Worm (Caenorhabditis elegans) whole organism, young adult: Measurements from ENCODE around the gene nrf-6.

Source experiments
- B0019.2 ChIP-seq: fragments of 200-800 bp; sonication (Bioruptor generic); conservative IDR thresholded peaks from 2 replicates; pipeline ENCODE4 v1.3.6; 2022; ENCODE audit warnings: missing genetic modification reagents, missing genetic modification characterization, missing compliant biosample characterization
- B0035.1 ChIP-seq: sonication (generic microtip); optimal IDR thresholded peaks from 2 replicates; lab custom pipeline; 2016; ENCODE audit warnings: missing genetic modification characterization, mild to moderate bottlenecking, missing compliant biosample characterization, missing genotype, missing genetic modification reagents
- B0336.3 ChIP-seq: fragments of 200-800 bp; sonication (Bioruptor generic); IDR thresholded peaks from 2 replicates; pipeline ENCODE4 v1.3.6; 2022; ENCODE audit warnings: missing genetic modification characterization, missing compliant biosample characterization
- D2030.7 ChIP-seq: fragments of 200-800 bp; sonication (Bioruptor generic); IDR thresholded peaks from 2 replicates; pipeline ENCODE4 v1.3.6; 2022; ENCODE audit warnings: missing genetic modification reagents, missing genetic modification characterization, missing compliant biosample characterization
- F23B12.7 ChIP-seq: sonication (generic microtip); optimal IDR thresholded peaks from 2 replicates; lab custom pipeline; 2017; ENCODE audit warnings: missing genetic modification characterization, mild to moderate bottlenecking, missing compliant biosample characterization, antibody characterized with exemption, moderate library complexity; ENCODE audit not compliant: insufficient read depth
- F37B4.10 ChIP-seq: fragments of 200-800 bp; sonication (Bioruptor generic); IDR thresholded peaks from 2 replicates; pipeline ENCODE4 v1.3.6; 2022; ENCODE audit warnings: missing genetic modification characterization, missing compliant biosample characterization
- F55B11.4 ChIP-seq: sonication (generic microtip); optimal IDR thresholded peaks from 2 replicates; lab custom pipeline; 2016; ENCODE audit warnings: missing compliant biosample characterization, missing genetic modification characterization, borderline replicate concordance; ENCODE audit not compliant: insufficient read depth
- F57A8.1 ChIP-seq: fragments of 200-800 bp; sonication (Bioruptor generic); optimal IDR thresholded peaks from 2 replicates; lab custom pipeline; 2018; ENCODE audit warnings: mild to moderate bottlenecking, missing genetic modification characterization, moderate library complexity, missing compliant biosample characterization
- F57C9.4 ChIP-seq: sonication (generic microtip); optimal IDR thresholded peaks from 2 replicates; lab custom pipeline; 2017; ENCODE audit warnings: mild to moderate bottlenecking, missing genetic modification characterization, missing compliant biosample characterization
- T26A5.8 ChIP-seq: sonication (generic microtip); optimal IDR thresholded peaks from 2 replicates; lab custom pipeline; 2016; ENCODE audit warnings: missing genetic modification characterization, missing compliant biosample characterization
- Y53G8AR.9 ChIP-seq: fragments of 200-800 bp; sonication (Bioruptor generic); conservative IDR thresholded peaks from 2 replicates; pipeline ENCODE4 v1.3.6; 2022; ENCODE audit warnings: missing genetic modification reagents, missing genetic modification characterization, missing compliant biosample characterization
- Y56A3A.18 ChIP-seq: fragments of 200-800 bp; sonication (Bioruptor generic); IDR thresholded peaks from 2 replicates; pipeline ENCODE4 v1.3.6; 2022; ENCODE audit warnings: missing genetic modification reagents, missing genetic modification characterization, missing compliant biosample characterization
- Y95B8A.8 ChIP-seq: fragments of 200-800 bp; sonication (Bioruptor generic); IDR thresholded peaks from 2 replicates; pipeline ENCODE4 v1.3.6; 2022; ENCODE audit warnings: missing genetic modification reagents, missing genetic modification characterization, missing compliant biosample characterization
- ZK185.1 ChIP-seq: sonication (generic microtip); optimal IDR thresholded peaks from 2 replicates; lab custom pipeline; 2016; ENCODE audit warnings: mild to moderate bottlenecking, missing genetic modification characterization, missing compliant biosample characterization; ENCODE audit not compliant: poor library complexity, severe bottlenecking
- akir-1 ChIP-seq: fragments of 200-800 bp; sonication (Bioruptor generic); optimal IDR thresholded peaks from 2 replicates; lab custom pipeline; 2018; ENCODE audit warnings: mild to moderate bottlenecking, missing genetic modification characterization, moderate library complexity, missing compliant biosample characterization
- aptf-2 ChIP-seq: fragments of 200-800 bp; sonication (Bioruptor generic); conservative IDR thresholded peaks from 2 replicates; pipeline ENCODE4 v1.3.6; 2022; ENCODE audit warnings: missing genetic modification reagents, missing genetic modification characterization, missing compliant biosample characterization
- ceh-58 ChIP-seq: fragments of 200-800 bp; sonication (Bioruptor generic); IDR thresholded peaks from 2 replicates; pipeline ENCODE4 v1.3.6; 2022; ENCODE audit warnings: missing genetic modification characterization, missing compliant biosample characterization
- ceh-91 ChIP-seq: fragments of 200-800 bp; sonication (Bioruptor generic); IDR thresholded peaks from 2 replicates; pipeline ENCODE4 v1.3.6; 2022; ENCODE audit warnings: missing genetic modification reagents, missing genetic modification characterization, missing compliant biosample characterization
- dpl-1 ChIP-seq: fragments of 150-350 bp; optimal IDR thresholded peaks from 2 replicates; lab custom pipeline; 2014; ENCODE audit warnings: missing biosample characterization, missing genetic modification reagents, missing genetic modification characterization
- efl-1 ChIP-seq: fragments of 150-350 bp; optimal IDR thresholded peaks from 2 replicates; lab custom pipeline; 2014; ENCODE audit warnings: missing biosample characterization, missing genetic modification reagents, missing genetic modification characterization
- egl-18 ChIP-seq: fragments of 200-800 bp; sonication (Bioruptor generic); IDR thresholded peaks from 2 replicates; pipeline ENCODE4 v1.3.6; 2022; ENCODE audit warnings: missing genetic modification reagents, missing genetic modification characterization, missing compliant biosample characterization
- egrh-3 ChIP-seq: fragments of 200-800 bp; sonication (Bioruptor generic); IDR thresholded peaks from 2 replicates; pipeline ENCODE4 v1.3.6; 2022; ENCODE audit warnings: missing genetic modification reagents, missing genetic modification characterization, missing compliant biosample characterization
- hmg-1.2 ChIP-seq: fragments of 200-800 bp; sonication (Bioruptor generic); IDR thresholded peaks from 2 replicates; pipeline ENCODE4 v1.3.6; 2022; ENCODE audit warnings: missing genetic modification reagents, missing genetic modification characterization, missing compliant biosample characterization
- let-607 ChIP-seq, 2 experiments: fragments of 200-800 bp in 1 of 2; sonication (Bioruptor generic) in 1 of 2; sonication (generic microtip) in 1 of 2; optimal IDR thresholded peaks; 2 replicates each; lab custom pipeline; 2016 to 2018; ENCODE audit warnings: mild to moderate bottlenecking in 2 of 2, missing compliant biosample characterization in 2 of 2, missing genetic modification characterization in 2 of 2, moderate library complexity in 2 of 2, missing genotype in 1 of 2
- lin-26 ChIP-seq: fragments of 200-800 bp; sonication (Bioruptor generic); IDR thresholded peaks from 2 replicates; pipeline ENCODE4 v1.3.6; 2022; ENCODE audit warnings: missing genetic modification reagents, missing genetic modification characterization, missing compliant biosample characterization
- lir-1 ChIP-seq: fragments of 200-800 bp; sonication (Bioruptor generic); conservative IDR thresholded peaks from 2 replicates; pipeline ENCODE4 v1.3.6; 2022; ENCODE audit warnings: missing genetic modification reagents, missing genetic modification characterization, missing compliant biosample characterization
- lsy-27 ChIP-seq: sonication (generic microtip); optimal IDR thresholded peaks from 2 replicates; lab custom pipeline; 2017; ENCODE audit warnings: missing genetic modification characterization, mild to moderate bottlenecking, missing compliant biosample characterization, antibody characterized with exemption, missing genotype, borderline replicate concordance; ENCODE audit not compliant: insufficient read depth
- madf-8 ChIP-seq: fragments of 200-800 bp; sonication (Bioruptor generic); conservative IDR thresholded peaks from 2 replicates; pipeline ENCODE4 v1.3.6; 2022; ENCODE audit warnings: missing genetic modification reagents, missing genetic modification characterization, missing compliant biosample characterization
- mel-28 ChIP-seq: sonication (generic microtip); optimal IDR thresholded peaks from 2 replicates; lab custom pipeline; 2016; ENCODE audit warnings: borderline replicate concordance, mild to moderate bottlenecking, missing genetic modification characterization, missing compliant biosample characterization
- mxl-1 ChIP-seq: sonication (generic microtip); optimal IDR thresholded peaks from 2 replicates; lab custom pipeline; 2016; ENCODE audit warnings: missing genetic modification characterization, missing compliant biosample characterization
- nfya-1 ChIP-seq: sonication (generic microtip); optimal IDR thresholded peaks from 2 replicates; lab custom pipeline; 2017; ENCODE audit warnings: antibody characterized with exemption, missing compliant biosample characterization, missing genetic modification characterization, borderline replicate concordance; ENCODE audit not compliant: insufficient read depth
- nhr-179 ChIP-seq: sonication (generic microtip); optimal IDR thresholded peaks from 2 replicates; lab custom pipeline; 2016; ENCODE audit warnings: mild to moderate bottlenecking, missing genetic modification characterization, missing compliant biosample characterization
- nhr-27 ChIP-seq: fragments of 200-800 bp; sonication (Bioruptor generic); optimal IDR thresholded peaks from 2 replicates; lab custom pipeline; 2018; ENCODE audit warnings: mild to moderate bottlenecking, missing genetic modification characterization, moderate library complexity, missing compliant biosample characterization
- rec-8 ChIP-seq, 2 experiments: sonication (generic microtip); optimal IDR thresholded peaks; 2 replicates each; lab custom pipeline; 2016; ENCODE audit warnings: mild to moderate bottlenecking in 2 of 2, missing genetic modification characterization in 2 of 2, missing genetic modification reagents in 2 of 2, missing genotype in 2 of 2, missing biosample characterization in 1 of 2, missing compliant biosample characterization in 1 of 2, moderate library complexity in 1 of 2
- rpc-1 ChIP-seq, 2 experiments: fragments of 150-350 bp in 1 of 2; sonication (generic microtip) in 1 of 2; optimal IDR thresholded peaks; 2 replicates each; lab custom pipeline; 2014 to 2018; ENCODE audit warnings: missing biosample characterization in 1 of 2, missing genetic modification characterization in 1 of 2, missing genetic modification reagents in 1 of 2, missing genotype in 1 of 2
- sptf-2 ChIP-seq: fragments of 200-800 bp; sonication (Bioruptor generic); optimal IDR thresholded peaks from 2 replicates; lab custom pipeline; 2018; ENCODE audit warnings: mild to moderate bottlenecking, missing genetic modification characterization, missing compliant biosample characterization
- unc-130 ChIP-seq: sonication (generic microtip); optimal IDR thresholded peaks from 2 replicates; lab custom pipeline; 2016; ENCODE audit warnings: missing genetic modification reagents, missing genetic modification characterization, missing compliant biosample characterization
- ztf-22 ChIP-seq: fragments of 200-800 bp; sonication (Bioruptor generic); optimal IDR thresholded peaks from 2 replicates; lab custom pipeline; 2018; ENCODE audit warnings: mild to moderate bottlenecking, missing genetic modification characterization, moderate library complexity, missing compliant biosample characterization
- ztf-26 ChIP-seq: sonication (generic microtip); optimal IDR thresholded peaks from 2 replicates; lab custom pipeline; 2017; ENCODE audit warnings: missing genetic modification characterization, missing compliant biosample characterization
- ztf-6 ChIP-seq: fragments of 200-800 bp; sonication (Bioruptor generic); IDR thresholded peaks from 2 replicates; pipeline ENCODE4 v1.3.6; 2022; ENCODE audit warnings: missing genetic modification reagents, missing genetic modification characterization, missing compliant biosample characterization

nrf-6 gene

ce11 chrII:8057911-8058310 lies 25.4 kb upstream of the nrf-6 start:
- TF ChIP-seq nhr-27 (no peak), D2030.7 (GFP tag; lab: Robert Waterston, UW) (no peak), B0019.2 (GFP tag; lab: Robert Waterston, UW) (no peak), F57C9.4 (tag; lab: Kevin White, UChicago) (no peak), hmg-1.2 (no peak), egrh-3 (GFP tag; lab: Robert Waterston, UW) (no peak), ceh-91 (GFP tag; lab: Robert Waterston, UW) (no peak), ceh-58 (GFP tag; lab: Robert Waterston, UW) (no peak)

- TF ChIP-seq F37B4.10 (GFP tag; lab: Robert Waterston, UW) (no peak), F23B12.7 (tag; lab: Kevin White, UChicago) (no peak), nfya-1 (tag; lab: Kevin White, UChicago) (no peak), ztf-6 (no peak), ZK185.1 (tag; lab: Kevin White, UChicago) (no peak), B0019.2 (GFP tag; lab: Robert Waterston, UW) (no peak), lir-1 (GFP tag; lab: Robert Waterston, UW) (no peak), akir-1 (GFP tag; lab: Kevin White, UChicago) (no peak), Y56A3A.18 (GFP tag; lab: Robert Waterston, UW) (no peak)
Observed at ce11 chrII:8052850-8053249, 20.3 kb upstream of the nrf-6 start, which contains the start of gene T05H10.4. TSS of gene T05H10.4 (plus strand) at chrII:8053150.

ce11 chrII:8052172-8052571 lies 19.7 kb upstream of the nrf-6 start:
- TF ChIP-seq efl-1 (GFP tag; lab: Kevin White, UChicago): peak; percentile 71
- no peak for TF ChIP-seq sptf-2 (GFP tag; lab: Kevin White, UChicago)
- peak; percentile 2 for TF ChIP-seq dpl-1 (GFP tag; lab: Kevin White, UChicago)
- peak; percentile 24; the same call in 1 of the 2 replicates for TF ChIP-seq madf-8
- TF ChIP-seq unc-130 (GFP tag; lab: Kevin White, UChicago): no peak
- peak; percentile 83; the same call in 1 of the 2 replicates for TF ChIP-seq aptf-2 (GFP tag; lab: Robert Waterston, UW)

ce11 chrII:8051330-8051729 lies 18.8 kb upstream of the nrf-6 start:
- TF ChIP-seq F55B11.4 (tag; lab: Kevin White, UChicago) (no peak), dpl-1 (GFP tag; lab: Kevin White, UChicago) (no peak), Y95B8A.8 (GFP tag; lab: Robert Waterston, UW) (no peak), mxl-1 (no peak), ztf-22 (no peak), egl-18 (GFP tag; lab: Robert Waterston, UW) (no peak), nhr-27 (no peak), ceh-58 (GFP tag; lab: Robert Waterston, UW) (no peak), nhr-179 (tag; lab: Kevin White, UChicago) (no peak)

ce11 chrII:8050477-8050876 lies 18.0 kb upstream of the nrf-6 start, which contains the start of gene mtre-1:
TSS of gene mtre-1 (minus strand) at chrII:8050577.
- TF ChIP-seq ceh-58 (GFP tag; lab: Robert Waterston, UW) (no peak), F37B4.10 (GFP tag; lab: Robert Waterston, UW) (no peak), B0336.3 (no peak), mxl-1 (no peak), Y53G8AR.9 (GFP tag; lab: Robert Waterston, UW) (no peak), F57A8.1 (GFP tag; lab: Kevin White, UChicago) (no peak), let-607 (tag; optimal IDR thresholded peaks at IDR 0.05; lab: Kevin White, UChicago) (no peak), mel-28 (no peak), lin-26 (GFP tag; lab: Robert Waterston, UW) (no peak), B0035.1 (tag; lab: Kevin White, UChicago) (no peak), lsy-27 (tag; lab: Kevin White, UChicago) (no peak), rec-8 (tag; optimal IDR thresholded peaks at IDR 0.05; lab: Kevin White, UChicago) (no peak), rpc-1 (optimal IDR thresholded peaks at IDR 0.05; lab: Kevin White, UChicago) (no peak), rpc-1 (tag; optimal IDR thresholded peaks at IDR 0.05; lab: Kevin White, UChicago) (no peak), T26A5.8 (tag; lab: Kevin White, UChicago) (no peak), ztf-26 (tag; lab: Kevin White, UChicago) (no peak)
- TF ChIP-seq, all 124 proteins: peak for 0
